Worm (Caenorhabditis elegans) whole organism, young adult: ENCODE results near the gene K04H4.5.

Source experiments
- B0035.1 ChIP-seq: sonication (generic microtip); optimal IDR thresholded peaks from 2 replicates; lab custom pipeline; 2016; ENCODE audit warnings: missing genetic modification characterization, mild to moderate bottlenecking, missing compliant biosample characterization, missing genotype, missing genetic modification reagents
- B0261.1 ChIP-seq: sonication (generic microtip); optimal IDR thresholded peaks from 2 replicates; lab custom pipeline; 2016; ENCODE audit warnings: mild to moderate bottlenecking, missing genetic modification characterization, moderate library complexity, missing compliant biosample characterization
- F37B4.10 ChIP-seq: fragments of 200-800 bp; sonication (Bioruptor generic); IDR thresholded peaks from 2 replicates; pipeline ENCODE4 v1.3.6; 2022; ENCODE audit warnings: missing genetic modification characterization, missing compliant biosample characterization
- F49E8.2 ChIP-seq: sonication (generic microtip); optimal IDR thresholded peaks from 3 replicates; lab custom pipeline; 2017; ENCODE audit warnings: missing genetic modification characterization, mild to moderate bottlenecking, missing compliant biosample characterization, antibody characterized with exemption, moderate library complexity; ENCODE audit not compliant: insufficient read depth
- F52B5.7 ChIP-seq: sonication (generic microtip); optimal IDR thresholded peaks from 2 replicates; lab custom pipeline; 2016; ENCODE audit warnings: mild to moderate bottlenecking, missing genetic modification characterization, missing compliant biosample characterization
- F55B11.4 ChIP-seq: sonication (generic microtip); optimal IDR thresholded peaks from 2 replicates; lab custom pipeline; 2016; ENCODE audit warnings: missing compliant biosample characterization, missing genetic modification characterization, borderline replicate concordance; ENCODE audit not compliant: insufficient read depth
- T07F8.4 ChIP-seq: sonication (generic microtip); optimal IDR thresholded peaks from 2 replicates; lab custom pipeline; 2016; ENCODE audit warnings: mild to moderate bottlenecking, missing genetic modification characterization, moderate library complexity, missing compliant biosample characterization
- Y53F4B.3 ChIP-seq: fragments of 200-800 bp; sonication (Bioruptor generic); IDR thresholded peaks from 2 replicates; pipeline ENCODE4 v1.3.6; 2022; ENCODE audit warnings: missing genetic modification reagents, missing genetic modification characterization, missing compliant biosample characterization
- Y53G8AR.9 ChIP-seq: fragments of 200-800 bp; sonication (Bioruptor generic); conservative IDR thresholded peaks from 2 replicates; pipeline ENCODE4 v1.3.6; 2022; ENCODE audit warnings: missing genetic modification reagents, missing genetic modification characterization, missing compliant biosample characterization
- akir-1 ChIP-seq: fragments of 200-800 bp; sonication (Bioruptor generic); optimal IDR thresholded peaks from 2 replicates; lab custom pipeline; 2018; ENCODE audit warnings: mild to moderate bottlenecking, missing genetic modification characterization, moderate library complexity, missing compliant biosample characterization
- atf-7 ChIP-seq: sonication (generic microtip); optimal IDR thresholded peaks from 2 replicates; lab custom pipeline; 2017; ENCODE audit warnings: mild to moderate bottlenecking, missing genetic modification characterization, missing compliant biosample characterization
- bed-1 ChIP-seq: fragments of 200-800 bp; sonication (Bioruptor generic); IDR thresholded peaks from 2 replicates; pipeline ENCODE4 v1.3.6; 2022; ENCODE audit warnings: missing genetic modification reagents, missing genetic modification characterization, missing compliant biosample characterization
- ccch-3 ChIP-seq: fragments of 200-800 bp; sonication (Bioruptor generic); optimal IDR thresholded peaks from 2 replicates; lab custom pipeline; 2018; ENCODE audit warnings: mild to moderate bottlenecking, missing genetic modification characterization, missing compliant biosample characterization
- ceh-40 ChIP-seq: fragments of 200-800 bp; sonication (Bioruptor generic); IDR thresholded peaks from 2 replicates; pipeline ENCODE4 v1.3.6; 2022; ENCODE audit warnings: missing genetic modification characterization, missing compliant biosample characterization
- ceh-91 ChIP-seq: fragments of 200-800 bp; sonication (Bioruptor generic); IDR thresholded peaks from 2 replicates; pipeline ENCODE4 v1.3.6; 2022; ENCODE audit warnings: missing genetic modification reagents, missing genetic modification characterization, missing compliant biosample characterization
- dpff-1 ChIP-seq: sonication (generic microtip); optimal IDR thresholded peaks from 2 replicates; lab custom pipeline; 2017; ENCODE audit warnings: mild to moderate bottlenecking, missing genetic modification characterization, missing compliant biosample characterization
- egrh-3 ChIP-seq: fragments of 200-800 bp; sonication (Bioruptor generic); IDR thresholded peaks from 2 replicates; pipeline ENCODE4 v1.3.6; 2022; ENCODE audit warnings: missing genetic modification reagents, missing genetic modification characterization, missing compliant biosample characterization
- fkh-3 ChIP-seq: sonication (generic microtip); optimal IDR thresholded peaks from 2 replicates; lab custom pipeline; 2016; ENCODE audit warnings: mild to moderate bottlenecking, missing genetic modification characterization, missing compliant biosample characterization
- hmg-1.2 ChIP-seq: fragments of 200-800 bp; sonication (Bioruptor generic); IDR thresholded peaks from 2 replicates; pipeline ENCODE4 v1.3.6; 2022; ENCODE audit warnings: missing genetic modification reagents, missing genetic modification characterization, missing compliant biosample characterization
- hrde-1 ChIP-seq: sonication (generic microtip); optimal IDR thresholded peaks from 2 replicates; lab custom pipeline; 2016; ENCODE audit warnings: missing genetic modification characterization, mild to moderate bottlenecking, missing compliant biosample characterization, moderate library complexity, missing genotype, missing genetic modification reagents, borderline replicate concordance
- let-526 ChIP-seq: fragments of 200-800 bp; sonication (Bioruptor generic); IDR thresholded peaks from 2 replicates; pipeline ENCODE4 v1.3.6; 2022; ENCODE audit warnings: missing genetic modification reagents, missing genetic modification characterization, missing compliant biosample characterization
- lin-35 ChIP-seq, 3 experiments: fragments of 150-350 bp in 2 of 3; sonication (generic microtip) in 1 of 3; optimal IDR thresholded peaks; 2 replicates each; lab custom pipeline; 2014 to 2018; ENCODE audit warnings: missing biosample characterization in 3 of 3, missing genetic modification characterization in 3 of 3, missing genetic modification reagents in 3 of 3
- lir-1 ChIP-seq: fragments of 200-800 bp; sonication (Bioruptor generic); conservative IDR thresholded peaks from 2 replicates; pipeline ENCODE4 v1.3.6; 2022; ENCODE audit warnings: missing genetic modification reagents, missing genetic modification characterization, missing compliant biosample characterization
- lsy-27 ChIP-seq: sonication (generic microtip); optimal IDR thresholded peaks from 2 replicates; lab custom pipeline; 2017; ENCODE audit warnings: missing genetic modification characterization, mild to moderate bottlenecking, missing compliant biosample characterization, antibody characterized with exemption, missing genotype, borderline replicate concordance; ENCODE audit not compliant: insufficient read depth
- madf-10 ChIP-seq: sonication (generic microtip); optimal IDR thresholded peaks from 2 replicates; lab custom pipeline; 2016; ENCODE audit warnings: mild to moderate bottlenecking, missing genetic modification characterization, missing compliant biosample characterization
- nfya-2 ChIP-seq: fragments of 200-800 bp; sonication (Bioruptor generic); IDR thresholded peaks from 2 replicates; pipeline ENCODE4 v1.3.6; 2022; ENCODE audit warnings: missing genetic modification reagents, missing genetic modification characterization, missing compliant biosample characterization
- nhr-27 ChIP-seq: fragments of 200-800 bp; sonication (Bioruptor generic); optimal IDR thresholded peaks from 2 replicates; lab custom pipeline; 2018; ENCODE audit warnings: mild to moderate bottlenecking, missing genetic modification characterization, moderate library complexity, missing compliant biosample characterization
- rec-8 ChIP-seq, 2 experiments: sonication (generic microtip); optimal IDR thresholded peaks; 2 replicates each; lab custom pipeline; 2016; ENCODE audit warnings: mild to moderate bottlenecking in 2 of 2, missing genetic modification characterization in 2 of 2, missing genetic modification reagents in 2 of 2, missing genotype in 2 of 2, missing biosample characterization in 1 of 2, missing compliant biosample characterization in 1 of 2, moderate library complexity in 1 of 2
- rpc-1 ChIP-seq, 2 experiments: fragments of 150-350 bp in 1 of 2; sonication (generic microtip) in 1 of 2; optimal IDR thresholded peaks; 2 replicates each; lab custom pipeline; 2014 to 2018; ENCODE audit warnings: missing biosample characterization in 1 of 2, missing genetic modification characterization in 1 of 2, missing genetic modification reagents in 1 of 2, missing genotype in 1 of 2
- snpc-1.3 ChIP-seq: sonication (generic microtip); optimal IDR thresholded peaks from 2 replicates; lab custom pipeline; 2017; ENCODE audit warnings: missing genetic modification characterization, mild to moderate bottlenecking, missing compliant biosample characterization, antibody characterized with exemption, moderate library complexity, missing genotype, missing genetic modification reagents; ENCODE audit not compliant: insufficient read depth
- sptf-2 ChIP-seq: fragments of 200-800 bp; sonication (Bioruptor generic); optimal IDR thresholded peaks from 2 replicates; lab custom pipeline; 2018; ENCODE audit warnings: mild to moderate bottlenecking, missing genetic modification characterization, missing compliant biosample characterization
- tbp1 ChIP-seq: fragments of 200-800 bp; sonication (Bioruptor generic); optimal IDR thresholded peaks from 2 replicates; lab custom pipeline; 2018; ENCODE audit warnings: mild to moderate bottlenecking, missing genetic modification characterization, missing compliant biosample characterization
- unc-130 ChIP-seq: sonication (generic microtip); optimal IDR thresholded peaks from 2 replicates; lab custom pipeline; 2016; ENCODE audit warnings: missing genetic modification reagents, missing genetic modification characterization, missing compliant biosample characterization
- ztf-22 ChIP-seq: fragments of 200-800 bp; sonication (Bioruptor generic); optimal IDR thresholded peaks from 2 replicates; lab custom pipeline; 2018; ENCODE audit warnings: mild to moderate bottlenecking, missing genetic modification characterization, moderate library complexity, missing compliant biosample characterization
- ztf-26 ChIP-seq: sonication (generic microtip); optimal IDR thresholded peaks from 2 replicates; lab custom pipeline; 2017; ENCODE audit warnings: missing genetic modification characterization, missing compliant biosample characterization
- ztf-3 ChIP-seq: fragments of 200-800 bp; sonication (Bioruptor generic); optimal IDR thresholded peaks from 2 replicates; lab custom pipeline; 2018; ENCODE audit warnings: mild to moderate bottlenecking, missing genetic modification characterization, missing compliant biosample characterization

The K04H4.5 gene

DNA sequence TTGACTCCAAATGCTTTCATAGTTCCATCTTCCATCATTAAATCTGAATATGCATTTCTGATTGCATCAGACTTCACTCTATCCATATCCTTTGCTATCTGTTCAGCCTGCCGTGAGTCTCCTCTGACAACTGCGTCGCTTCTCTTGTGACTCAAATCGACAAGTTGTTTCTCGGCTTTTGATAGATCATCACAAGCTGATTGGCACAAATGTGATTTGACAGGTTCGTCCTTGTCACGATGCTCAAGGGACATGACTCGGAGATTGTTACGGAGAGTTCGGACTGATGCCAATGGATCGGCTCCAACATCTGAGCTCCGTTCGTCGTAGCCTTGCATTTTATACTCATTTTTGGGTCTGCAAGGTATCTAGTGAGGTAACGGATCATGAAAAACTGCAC, 30.4 kb upstream of the K04H4.5 start:
- TF ChIP-seq bed-1 (GFP tag; lab: Robert Waterston, UW) (no peak), hrde-1 (tag; lab: Kevin White, UChicago) (no peak), tbp1 (GFP tag; lab: Kevin White, UChicago) (no peak), nfya-2 (GFP tag; lab: Robert Waterston, UW) (no peak), lir-1 (GFP tag; lab: Robert Waterston, UW) (no peak), F52B5.7 (tag; lab: Kevin White, UChicago) (no peak), ccch-3 (no peak), egrh-3 (GFP tag; lab: Robert Waterston, UW) (no peak), snpc-1.3 (tag; lab: Kevin White, UChicago) (no peak), F37B4.10 (no peak), lsy-27 (no peak), B0035.1 (tag; lab: Kevin White, UChicago) (no peak), T07F8.4 (tag; lab: Kevin White, UChicago) (no peak), ceh-40 (GFP tag; lab: Robert Waterston, UW) (no peak), rec-8 (tag; optimal IDR thresholded peaks at IDR 0.05; lab: Kevin White, UChicago) (no peak), F55B11.4 (no peak), Y53F4B.3 (GFP tag; lab: Robert Waterston, UW) (no peak), Y53G8AR.9 (no peak)

DNA sequence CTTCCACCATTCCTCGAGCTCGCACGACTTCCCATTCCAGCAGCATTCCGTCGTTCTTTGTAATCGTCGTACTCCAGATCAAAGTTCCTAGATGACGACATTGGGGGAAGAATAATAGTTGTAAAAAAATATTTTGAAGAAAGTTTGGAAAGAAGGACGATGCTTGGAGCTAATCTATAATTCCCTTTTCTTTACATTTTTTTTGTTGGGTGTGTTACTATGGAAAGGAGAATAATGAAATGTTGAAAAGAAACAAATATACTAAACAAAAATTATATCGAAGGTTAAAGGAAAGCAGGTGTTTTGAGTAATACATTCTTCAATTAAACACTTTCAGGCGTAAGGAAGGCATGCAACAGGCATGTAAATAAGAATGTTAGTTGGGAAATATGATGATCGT, 29.9 kb upstream of the K04H4.5 start, which contains the start of gene C40H1.3:
TSS of gene C40H1.3 (minus strand) at position 101 of the 400 bp plus-strand sequence.
- TF ChIP-seq fkh-3 = no peak
- no peak for TF ChIP-seq lin-35 (GFP tag; optimal IDR thresholded peaks at IDR 0.05; lab: Kevin White, UChicago)
- no peak for TF ChIP-seq B0261.1
- TF ChIP-seq ztf-22 (GFP tag; lab: Kevin White, UChicago) = no peak
- no peak for TF ChIP-seq ceh-91 (GFP tag; lab: Robert Waterston, UW)
- TF ChIP-seq akir-1 (GFP tag; lab: Kevin White, UChicago) = no peak
- TF ChIP-seq lsy-27 = no peak
- no peak for TF ChIP-seq nhr-27
- no peak for TF ChIP-seq atf-7 (tag; lab: Kevin White, UChicago)
- TF ChIP-seq hmg-1.2 (GFP tag; lab: Robert Waterston, UW) = no peak
- TF ChIP-seq rpc-1 (optimal IDR thresholded peaks at IDR 0.05; lab: Kevin White, UChicago) = no peak
- TF ChIP-seq rpc-1 (tag; optimal IDR thresholded peaks at IDR 0.05; lab: Kevin White, UChicago) = no peak
- TF ChIP-seq dpff-1 (tag; lab: Kevin White, UChicago) = no peak
- no peak for TF ChIP-seq madf-10
- TF ChIP-seq, all 124 proteins: peak for 0

DNA sequence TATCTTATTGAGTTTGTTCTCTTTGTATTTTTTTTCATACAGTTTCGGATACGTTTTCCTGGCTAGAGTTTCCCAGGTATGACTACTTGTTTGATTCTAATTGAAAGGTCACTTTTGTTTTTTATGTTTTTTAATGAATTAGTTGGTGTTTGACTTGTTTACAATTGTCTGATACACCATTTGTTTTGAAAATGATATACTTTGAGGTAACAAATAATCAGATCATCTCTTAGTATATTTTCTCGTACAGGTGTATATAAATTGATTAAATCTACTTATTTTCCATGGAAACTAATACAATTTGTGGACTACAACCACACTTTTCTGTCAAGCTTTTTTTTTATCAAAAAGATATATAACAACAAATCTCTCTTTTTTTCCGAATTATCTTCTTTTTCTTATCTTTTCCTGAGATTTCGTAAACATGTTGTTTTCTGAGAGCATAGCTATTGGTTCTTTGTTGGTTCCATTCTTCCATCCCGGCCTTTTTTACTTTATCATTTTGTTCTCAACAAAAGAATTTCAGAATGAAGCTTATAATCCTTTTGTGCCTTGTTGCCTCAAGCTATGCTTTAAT, 29.3 kb upstream of the K04H4.5 start, which contains the start of gene ttr-5:
TSS of gene ttr-5 (plus strand) at position 527 of the 577 bp plus-strand sequence.
- TF ChIP-seq let-526 (GFP tag; lab: Robert Waterston, UW) (no peak), unc-130 (GFP tag; lab: Kevin White, UChicago) (no peak), ztf-3 (GFP tag; lab: Kevin White, UChicago) (no peak), hmg-1.2 (GFP tag; lab: Robert Waterston, UW) (no peak), ztf-26 (tag; lab: Kevin White, UChicago) (no peak), F49E8.2 (tag; lab: Kevin White, UChicago) (no peak), sptf-2 (GFP tag; lab: Kevin White, UChicago) (no peak), F52B5.7 (tag; lab: Kevin White, UChicago) (no peak), B0261.1 (no peak)
